Fruit fly (Drosophila melanogaster): Measurements from ENCODE around the gene shep.

shep gene

dm6 chr3L:5184860-5185639, 92.7 kb downstream of the shep start (continued):
- TF ChIP-seq CG1233 (GFP tag; optimal IDR thresholded peaks at IDR 0.05) (no peak), CG7839 (tag; optimal IDR thresholded peaks at IDR 0.05) (peak; percentile 64), salm (tag; optimal IDR thresholded peaks at IDR 0.05) (no peak), tup (GFP tag; optimal IDR thresholded peaks at IDR 0.05) (no peak), Mrtf (GFP tag; IDR thresholded peaks at IDR 0.05) (no peak), CG9609 (GFP tag; optimal IDR thresholded peaks at IDR 0.05) (peak; percentile 68), CG3847 (GFP tag; IDR thresholded peaks at IDR 0.05) (peak; percentile 44), CG4282 (GFP tag; optimal IDR thresholded peaks at IDR 0.05) (peak; percentile 31), CG32772 (GFP tag; IDR thresholded peaks at IDR 0.05) (0 out of 2 replicates have a peak, but pooled peaks have one; percentile 11), CG6689 (GFP tag; IDR thresholded peaks at IDR 0.05) (no peak), CG5953 (GFP tag; IDR thresholded peaks at IDR 0.05) (0 out of 2 replicates have a peak, but pooled peaks have one; percentile 10), Jarid2 (GFP tag; optimal IDR thresholded peaks at IDR 0.05) (no peak), Ssrp (tag; optimal IDR thresholded peaks at IDR 0.05) (peak; percentile 49), bab2 (GFP tag; optimal IDR thresholded peaks at IDR 0.05) (peak; percentile 17), CG6254 (GFP tag; optimal IDR thresholded peaks at IDR 0.05) (peak; percentile 21), Hmx (GFP tag; optimal IDR thresholded peaks at IDR 0.05) (no peak), CG2199 (GFP tag; IDR thresholded peaks at IDR 0.05) (no peak), corto (GFP tag; optimal IDR thresholded peaks at IDR 0.05) (no peak), Fer1 (GFP tag; optimal IDR thresholded peaks at IDR 0.05) (peak; percentile 35), Hand (GFP tag; optimal IDR thresholded peaks at IDR 0.05) (no peak), CG17361 (GFP tag; IDR thresholded peaks at IDR 0.05) (peak; percentile 83), nerfin-1 (tag; optimal IDR thresholded peaks at IDR 0.05) (peak; percentile 90), CG14710 (tag; optimal IDR thresholded peaks at IDR 0.05) (peak; percentile 7), ftz-f1 (GFP tag; optimal IDR thresholded peaks at IDR 0.05) (no peak), inv (GFP tag; IDR thresholded peaks at IDR 0.05; ENCODE audit: partially characterized antibody) (no peak), Bteb2 (GFP tag; optimal IDR thresholded peaks at IDR 0.05) (peak; percentile 19), Atf6 (GFP tag; IDR thresholded peaks at IDR 0.05) (no peak), nau (GFP tag; optimal IDR thresholded peaks at IDR 0.05) (no peak), CG12942 (GFP tag; optimal IDR thresholded peaks at IDR 0.05) (peak; percentile 58), CG1647 (GFP tag; optimal IDR thresholded peaks at IDR 0.05) (no peak), CG4360 (GFP tag; IDR thresholded peaks at IDR 0.05) (no peak; the same call in 1 of the 2 replicates), CG12071 (GFP tag; optimal IDR thresholded peaks at IDR 0.05) (no peak), phol (tag; optimal IDR thresholded peaks at IDR 0.05) (peak; percentile 69), amos (GFP tag; IDR thresholded peaks at IDR 0.05; ENCODE audit: partially characterized antibody) (no peak), CG18262 (tag; optimal IDR thresholded peaks at IDR 0.05) (peak; percentile 56), CG11560 (tag; IDR thresholded peaks at IDR 0.05) (peak; percentile 53; the same call in 1 of the 3 replicates), ase (GFP tag; IDR thresholded peaks at IDR 0.05) (no peak), MTF-1 (GFP tag; optimal IDR thresholded peaks at IDR 0.05; ENCODE audit: borderline replicate concordance) (no peak), CG12659 (GFP tag; optimal IDR thresholded peaks at IDR 0.05) (peak; percentile 65), CG16815 (GFP tag; optimal IDR thresholded peaks at IDR 0.05) (peak; percentile 47), bowl (GFP tag; IDR thresholded peaks at IDR 0.05) (no peak), CG9215 (GFP tag; IDR thresholded peaks at IDR 0.05) (peak; percentile 58), dysf (GFP tag; IDR thresholded peaks at IDR 0.05) (peak; percentile 62; the same call in 2 of the 3 replicates), CG6272 (GFP tag; IDR thresholded peaks at IDR 0.05) (no peak), sob (GFP tag; IDR thresholded peaks at IDR 0.05) (no peak), Taf1 (GFP tag; IDR thresholded peaks at IDR 0.05) (no peak), Dref (GFP tag; IDR thresholded peaks at IDR 0.05) (no peak), CG8765 (GFP tag; IDR thresholded peaks at IDR 0.05) (no peak), CG4404 (GFP tag; IDR thresholded peaks at IDR 0.05) (no peak), CG10959 (GFP tag; IDR thresholded peaks at IDR 0.05) (no peak)

Data from whole organism, embryonic.